Worm (Caenorhabditis elegans): ENCODE data around the gene zyg-12.
A peak's percentile ranks its signal among the peaks of the same experiment; 100 is the strongest.

Gene zyg-12

DNA sequence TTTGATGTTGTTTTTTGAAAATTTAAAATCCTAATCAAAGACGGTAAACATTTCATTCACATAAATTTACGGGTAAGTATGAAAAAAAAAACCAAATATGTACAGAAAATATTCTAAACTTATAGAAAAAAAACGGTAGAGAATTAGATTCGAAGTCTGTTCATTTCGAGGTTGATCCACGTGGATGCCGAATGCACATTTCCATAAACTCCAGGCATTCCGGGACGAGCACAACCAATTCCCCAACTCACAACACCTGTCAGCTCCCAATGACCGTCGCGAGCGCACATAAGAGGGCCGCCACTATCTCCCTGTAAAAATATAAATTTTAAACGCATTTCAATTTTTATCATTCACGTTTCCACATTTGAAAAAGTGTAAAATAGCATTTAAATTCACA lies 1.6 kb upstream of the zyg-12 start:
- TF ChIP-seq R02D3.7 (tag; optimal IDR thresholded peaks at IDR 0.05) (no peak), lin-13 (GFP tag; optimal IDR thresholded peaks at IDR 0.05) (no peak), dmd-4 (tag; optimal IDR thresholded peaks at IDR 0.05) (no peak), unc-55 (GFP tag; optimal IDR thresholded peaks at IDR 0.05) (no peak), sma-9 (GFP tag; optimal IDR thresholded peaks at IDR 0.05) (no peak), sma-9 (tag; optimal IDR thresholded peaks at IDR 0.05) (no peak), sma-3 (GFP tag; optimal IDR thresholded peaks at IDR 0.05) (no peak), nhr-12 (tag; optimal IDR thresholded peaks at IDR 0.05) (no peak), skn-1 (tag; optimal IDR thresholded peaks at IDR 0.05) (no peak), fos-1 (tag; optimal IDR thresholded peaks at IDR 0.05) (no peak), nhr-129 (tag; optimal IDR thresholded peaks at IDR 0.05) (no peak), blmp-1 (tag; optimal IDR thresholded peaks at IDR 0.05; ENCODE audit: insufficient read depth) (no peak)

DNA sequence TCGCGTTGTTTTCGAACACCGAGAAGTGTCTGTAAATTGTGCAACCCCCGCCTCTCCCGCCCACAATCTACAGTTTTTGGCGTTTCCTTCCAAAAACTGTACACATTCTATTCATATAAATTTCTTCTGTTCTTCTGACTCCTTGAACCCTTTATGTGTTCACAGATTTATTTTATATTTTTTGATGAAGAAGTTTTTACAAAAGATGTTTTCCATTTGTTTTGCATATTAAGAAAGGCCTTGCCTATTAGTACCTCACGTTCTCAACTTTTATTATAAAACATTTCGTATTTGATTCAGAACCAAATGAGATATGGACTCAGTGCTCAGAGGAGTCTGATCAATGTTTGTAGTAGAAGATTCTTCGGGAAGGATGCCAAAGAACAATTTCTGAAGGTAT lies 3.6 kb downstream of the zyg-12 start, which contains the start of gene ndx-3:
Gene ndx-3, plus strand, starts transcription at position 301 of the 400 bp plus-strand sequence.
- TF ChIP-seq nhr-12 (tag; optimal IDR thresholded peaks at IDR 0.05) (no peak), unc-55 (GFP tag; optimal IDR thresholded peaks at IDR 0.05) (no peak), aly-2 (tag; optimal IDR thresholded peaks at IDR 0.05) (no peak), alr-1 (tag; optimal IDR thresholded peaks at IDR 0.05) (no peak), elt-3 (tag; optimal IDR thresholded peaks at IDR 0.05) (no peak), ama-1 (optimal IDR thresholded peaks at IDR 0.05) (no peak), crh-2 (tag; optimal IDR thresholded peaks at IDR 0.05) (no peak), nhr-129 (tag; optimal IDR thresholded peaks at IDR 0.05) (no peak), blmp-1 (tag; optimal IDR thresholded peaks at IDR 0.05; ENCODE audit: insufficient read depth) (no peak), ceh-82 (tag; optimal IDR thresholded peaks at IDR 0.05) (no peak), sma-3 (GFP tag; optimal IDR thresholded peaks at IDR 0.05) (no peak), sma-9 (GFP tag; optimal IDR thresholded peaks at IDR 0.05) (no peak), sma-9 (tag; optimal IDR thresholded peaks at IDR 0.05) (no peak), mbf-1 (tag; optimal IDR thresholded peaks at IDR 0.05) (no peak), ztf-4 (tag; optimal IDR thresholded peaks at IDR 0.05) (no peak), unc-62 (GFP tag; optimal IDR thresholded peaks at IDR 0.05) (no peak), C34F6.9 (tag; optimal IDR thresholded peaks at IDR 0.05) (no peak), nhr-23 (tag; optimal IDR thresholded peaks at IDR 0.05) (no peak), mab-5 (tag; optimal IDR thresholded peaks at IDR 0.05) (no peak), R02D3.7 (tag; optimal IDR thresholded peaks at IDR 0.05) (no peak), nhr-10 (tag; optimal IDR thresholded peaks at IDR 0.05) (no peak)

DNA sequence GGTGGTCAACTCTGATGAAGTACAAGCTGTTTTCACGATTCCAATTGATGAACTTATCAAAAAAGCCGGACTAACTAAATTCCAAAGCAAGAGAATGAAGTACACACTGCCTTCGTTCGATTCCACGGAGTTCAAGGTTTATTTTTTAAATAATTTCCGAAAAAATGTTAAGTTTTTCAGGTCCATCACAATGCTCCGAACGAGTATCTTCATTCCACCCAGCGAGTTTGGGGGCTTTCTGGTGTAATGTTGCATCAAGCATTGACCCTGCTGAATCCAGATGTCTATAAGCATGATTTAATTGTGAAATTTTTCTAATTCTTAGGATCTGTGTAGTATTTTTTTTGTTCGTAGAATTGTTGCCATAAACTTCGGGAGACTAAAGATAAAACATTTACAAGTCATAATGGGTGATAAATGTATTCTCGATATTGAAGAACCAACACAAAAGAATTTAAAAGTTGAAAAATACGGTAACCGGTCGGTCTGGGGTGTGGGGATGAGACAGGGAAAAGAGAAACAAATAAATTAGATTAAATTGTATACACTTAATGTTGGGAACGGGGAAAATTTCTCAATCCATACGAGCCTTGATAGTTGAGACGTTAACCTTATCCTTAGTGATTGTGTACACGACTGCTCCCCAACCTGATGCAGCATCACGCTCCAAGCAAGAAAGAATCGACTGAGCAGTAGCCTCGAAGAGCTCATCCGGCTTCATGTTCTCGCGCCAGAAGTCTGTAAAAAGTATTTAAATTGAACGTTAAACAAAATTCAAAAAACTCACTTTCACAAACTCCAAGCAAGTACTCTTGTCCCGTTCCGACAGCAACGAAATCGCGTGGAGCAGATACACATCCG lies 4.6 kb downstream of the zyg-12 start:
- TF ChIP-seq C34F6.9 (tag; optimal IDR thresholded peaks at IDR 0.05) (no peak), mdl-1 (tag; optimal IDR thresholded peaks at IDR 0.05) (no peak), F13H6.1 (tag; optimal IDR thresholded peaks at IDR 0.05) (no peak), sma-3 (GFP tag; optimal IDR thresholded peaks at IDR 0.05) (no peak), ztf-1 (GFP tag; conservative IDR thresholded peaks at IDR 0.05) (no peak), unc-55 (GFP tag; optimal IDR thresholded peaks at IDR 0.05) (no peak), aly-2 (tag; optimal IDR thresholded peaks at IDR 0.05) (no peak), ZK546.5 (tag; optimal IDR thresholded peaks at IDR 0.05) (no peak)

DNA sequence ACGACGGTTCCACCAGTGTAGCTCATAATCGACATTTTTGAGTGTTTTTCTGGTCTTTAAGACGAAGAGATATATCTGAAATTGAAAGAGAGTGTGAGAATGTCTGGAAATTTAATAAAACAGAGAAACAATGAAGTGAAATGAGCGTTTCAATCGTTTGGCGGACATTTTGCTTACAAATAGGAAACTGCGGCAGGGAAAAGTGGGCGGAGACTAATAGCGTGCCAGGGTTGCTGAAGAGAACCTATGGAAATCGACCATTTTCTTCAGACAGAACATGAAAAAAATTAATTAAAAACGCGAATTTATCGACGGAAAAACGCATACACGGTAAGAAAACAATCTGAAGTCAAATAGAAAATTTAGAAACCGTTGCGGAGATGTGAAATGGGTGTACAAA lies 5.7 kb downstream of the zyg-12 start, which contains the start of gene pbs-3:
Gene pbs-3, minus strand, starts transcription at position 75 of the 400 bp plus-strand sequence.
- peak; percentile 73 for TF ChIP-seq crh-2 (tag; optimal IDR thresholded peaks at IDR 0.05)
- TF ChIP-seq egl-27 (tag; optimal IDR thresholded peaks at IDR 0.05): no peak
- peak; percentile 37 for TF ChIP-seq fos-1 (tag; optimal IDR thresholded peaks at IDR 0.05)
- peak; percentile 76 for TF ChIP-seq lin-13 (GFP tag; optimal IDR thresholded peaks at IDR 0.05)
- TF ChIP-seq ztf-4 (tag; optimal IDR thresholded peaks at IDR 0.05): no peak
- peak; percentile 77 for TF ChIP-seq C34F6.9 (tag; optimal IDR thresholded peaks at IDR 0.05)
- peak; percentile 79 for TF ChIP-seq unc-55 (GFP tag; optimal IDR thresholded peaks at IDR 0.05)
- no peak for TF ChIP-seq zag-1 (tag; optimal IDR thresholded peaks at IDR 0.05)
- peak; percentile 41 for TF ChIP-seq nhr-21 (tag; optimal IDR thresholded peaks at IDR 0.05)
- no peak for TF ChIP-seq sem-4 (tag; optimal IDR thresholded peaks at IDR 0.05)
- no peak for TF ChIP-seq Y55F3AM.14 (GFP tag; optimal IDR thresholded peaks at IDR 0.05)
- TF ChIP-seq sma-3 (GFP tag; optimal IDR thresholded peaks at IDR 0.05): peak; percentile 45
- TF ChIP-seq gmeb-1 (tag; optimal IDR thresholded peaks at IDR 0.05): peak; percentile 25
- peak; percentile 22 to 76 for TF ChIP-seq lsy-2 (tag; optimal IDR thresholded peaks at IDR 0.05)
- peak; percentile 89 for TF ChIP-seq skn-1 (tag; optimal IDR thresholded peaks at IDR 0.05)
- peak; percentile 46 for TF ChIP-seq nhr-25 (tag; optimal IDR thresholded peaks at IDR 0.05)
- TF ChIP-seq lin-11 (tag; optimal IDR thresholded peaks at IDR 0.05): peak; percentile 28
- TF ChIP-seq sma-9 (GFP tag; optimal IDR thresholded peaks at IDR 0.05): peak; percentile 33
- no peak for TF ChIP-seq sma-9 (tag; optimal IDR thresholded peaks at IDR 0.05)
- TF ChIP-seq snpc-4 (tag; optimal IDR thresholded peaks at IDR 0.05): peak; percentile 33
- TF ChIP-seq nhr-129 (tag; optimal IDR thresholded peaks at IDR 0.05): peak; percentile 84
- TF ChIP-seq nhr-10 (tag; optimal IDR thresholded peaks at IDR 0.05): no peak
- TF ChIP-seq ama-1 (optimal IDR thresholded peaks at IDR 0.05): peak; percentile 60
- no peak for TF ChIP-seq ztf-11 (tag; optimal IDR thresholded peaks at IDR 0.05)
- TF ChIP-seq nhr-11 (tag; optimal IDR thresholded peaks at IDR 0.05): no peak
- peak; percentile 13 for TF ChIP-seq F13H6.1 (tag; optimal IDR thresholded peaks at IDR 0.05)
- no peak for TF ChIP-seq nhr-12 (tag; optimal IDR thresholded peaks at IDR 0.05)
